Fruit fly (Drosophila melanogaster): ENCODE measurements around the gene Sfp24Bb.

Sfp24Bb gene

DNA sequence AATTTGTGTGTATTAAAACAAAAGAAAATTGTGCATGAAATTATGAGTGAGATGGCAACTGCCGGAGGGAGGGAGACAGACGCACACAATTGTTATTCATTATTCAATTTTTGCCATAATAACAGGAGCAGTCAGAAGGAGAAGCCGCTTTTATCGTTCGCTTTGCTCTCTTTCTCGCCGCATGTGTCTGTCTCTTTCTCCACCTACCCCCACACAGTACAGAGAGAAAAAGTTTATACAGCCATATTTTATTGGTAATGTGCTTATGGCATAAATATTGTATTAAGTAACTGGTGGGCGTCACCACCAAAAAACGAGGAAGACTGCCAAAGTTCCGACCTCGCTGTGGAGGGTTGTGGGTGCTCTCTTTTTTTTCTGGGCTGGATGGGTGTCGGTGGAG is 12.9 kb upstream of the Sfp24Bb start:
- peak in 1 of 2 experiments; percentile 5 for TF ChIP-seq Trl (optimal IDR thresholded peaks at IDR 0.05)
- TF ChIP-seq Trl (GFP tag; optimal IDR thresholded peaks at IDR 0.05): no peak
- TF ChIP-seq Nf-YB (GFP tag; optimal IDR thresholded peaks at IDR 0.05): peak; percentile 87
- peak; percentile 45 for TF ChIP-seq CG1832 (GFP tag; optimal IDR thresholded peaks at IDR 0.05)
- no peak for TF ChIP-seq lmd (GFP tag; IDR thresholded peaks at IDR 0.05)
- peak; percentile 81 for TF ChIP-seq CG10321 (GFP tag; IDR thresholded peaks at IDR 0.05)
- no peak for TF ChIP-seq Poxn (GFP tag; IDR thresholded peaks at IDR 0.05)
- TF ChIP-seq CG2889 (GFP tag; IDR thresholded peaks at IDR 0.05): no peak
- no peak for TF ChIP-seq Optix (GFP tag; IDR thresholded peaks at IDR 0.05)
- no peak for TF ChIP-seq CG12071 (GFP tag; optimal IDR thresholded peaks at IDR 0.05)
- peak; percentile 29; the same call in 1 of the 2 replicates for TF ChIP-seq vvl (GFP tag; IDR thresholded peaks at IDR 0.05)
- TF ChIP-seq ewg (GFP tag; optimal IDR thresholded peaks at IDR 0.05): peak; percentile 31
- TF ChIP-seq Kr (GFP tag; optimal IDR thresholded peaks at IDR 0.05): no peak
- peak; percentile 74; the same call in 1 of the 2 replicates for TF ChIP-seq seq (GFP tag; IDR thresholded peaks at IDR 0.05)
- TF ChIP-seq Nf-YC (tag; optimal IDR thresholded peaks at IDR 0.05): peak; percentile 93
- peak; percentile 34 for TF ChIP-seq Deaf1 (tag; optimal IDR thresholded peaks at IDR 0.05)

DNA sequence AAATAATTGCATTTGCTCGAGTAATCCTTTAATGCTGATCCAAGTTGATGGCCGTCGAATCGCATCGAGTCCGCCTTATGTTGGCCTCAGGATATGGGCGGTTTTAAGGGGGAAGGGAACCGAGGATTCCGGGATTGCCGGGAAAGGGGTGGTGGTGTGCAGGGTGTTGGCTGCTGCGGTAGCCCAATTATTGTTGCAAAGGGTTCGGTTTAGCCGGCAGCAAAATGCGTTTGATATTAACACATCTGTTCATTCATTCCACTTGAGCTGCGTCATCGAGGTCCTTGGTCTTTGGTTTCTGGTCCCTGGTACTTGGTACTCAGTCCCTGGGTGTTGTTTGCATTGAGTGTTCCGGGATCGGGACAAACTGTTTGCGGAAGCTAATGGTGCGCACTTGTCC is 11.8 kb upstream of the Sfp24Bb start:
- TF ChIP-seq CG6813 (GFP tag; optimal IDR thresholded peaks at IDR 0.05): no peak
- peak; percentile 50 for TF ChIP-seq tap (tag; optimal IDR thresholded peaks at IDR 0.05)
- TF ChIP-seq Dp (GFP tag; optimal IDR thresholded peaks at IDR 0.05): no peak
- TF ChIP-seq Stat92E (GFP tag; optimal IDR thresholded peaks at IDR 0.05): no peak
- TF ChIP-seq CG3407 (GFP tag; optimal IDR thresholded peaks at IDR 0.05): no peak
- TF ChIP-seq CG17568 (GFP tag; optimal IDR thresholded peaks at IDR 0.05): no peak
- no peak for TF ChIP-seq sima (GFP tag; optimal IDR thresholded peaks at IDR 0.05)
- TF ChIP-seq CG12219 (GFP tag; optimal IDR thresholded peaks at IDR 0.05): no peak
- no peak for TF ChIP-seq Camta (GFP tag; optimal IDR thresholded peaks at IDR 0.05)
- TF ChIP-seq CG14965 (GFP tag; optimal IDR thresholded peaks at IDR 0.05; ENCODE audit: borderline replicate concordance): no peak
- no peak for TF ChIP-seq CG11456 (GFP tag; IDR thresholded peaks at IDR 0.05)
- TF ChIP-seq CG15479 (GFP tag; optimal IDR thresholded peaks at IDR 0.05): no peak
- TF ChIP-seq CG33213 (GFP tag; optimal IDR thresholded peaks at IDR 0.05): no peak
- TF ChIP-seq pros (GFP tag; optimal IDR thresholded peaks at IDR 0.05): peak; percentile 57
- no peak for TF ChIP-seq hkb (optimal IDR thresholded peaks at IDR 0.05)
- no peak for TF ChIP-seq hkb (GFP tag; IDR thresholded peaks at IDR 0.05)
- no peak for TF ChIP-seq CG1602 (GFP tag; optimal IDR thresholded peaks at IDR 0.05)
- TF ChIP-seq Six4 (GFP tag; optimal IDR thresholded peaks at IDR 0.05): no peak
- TF ChIP-seq ara (GFP tag; IDR thresholded peaks at IDR 0.05): no peak
- 0 out of 3 replicates have a peak, but pooled peaks have one; percentile 11 for TF ChIP-seq Mrtf (GFP tag; IDR thresholded peaks at IDR 0.05)
- peak; percentile 31; the same call in 1 of the 2 replicates for TF ChIP-seq crol (GFP tag; IDR thresholded peaks at IDR 0.05)
- no peak for TF ChIP-seq ato (GFP tag; IDR thresholded peaks at IDR 0.05; ENCODE audit: partially characterized antibody)
- no peak for TF ChIP-seq Meics (GFP tag; optimal IDR thresholded peaks at IDR 0.05)
- no peak for TF ChIP-seq CG30431 (GFP tag; optimal IDR thresholded peaks at IDR 0.05)
- no peak for TF ChIP-seq CG12236 (GFP tag; optimal IDR thresholded peaks at IDR 0.05)
- TF ChIP-seq knrl (GFP tag; IDR thresholded peaks at IDR 0.05; ENCODE audit: partially characterized antibody): no peak
- no peak for TF ChIP-seq sc (optimal IDR thresholded peaks at IDR 0.05)
- no peak for TF ChIP-seq sc (GFP tag; optimal IDR thresholded peaks at IDR 0.05)
- TF ChIP-seq pb (GFP tag; optimal IDR thresholded peaks at IDR 0.05): no peak
- no peak for TF ChIP-seq Sin3A (optimal IDR thresholded peaks at IDR 0.05)
- TF ChIP-seq CG2889 (GFP tag; IDR thresholded peaks at IDR 0.05): no peak
- no peak for TF ChIP-seq CG34224 (GFP tag; IDR thresholded peaks at IDR 0.05; ENCODE audit: partially characterized antibody)
- no peak for TF ChIP-seq CG10267 (tag; optimal IDR thresholded peaks at IDR 0.05)
- TF ChIP-seq corto (GFP tag; optimal IDR thresholded peaks at IDR 0.05): no peak
- TF ChIP-seq Xbp1 (GFP tag; optimal IDR thresholded peaks at IDR 0.05): no peak
- TF ChIP-seq CG16813 (GFP tag; IDR thresholded peaks at IDR 0.05; ENCODE audit: partially characterized antibody): no peak
- TF ChIP-seq chif (GFP tag; optimal IDR thresholded peaks at IDR 0.05): no peak

Measured in whole organism, embryonic.